Worm (Caenorhabditis elegans) whole organism, mixed stage, embryonic: ENCODE measurements around the gene F07C4.11.

Source experiments
- blmp-1 ChIP-seq: fragments of 150-350 bp; optimal IDR thresholded peaks from 2 replicates; lab custom pipeline; 2014; ENCODE audit warnings: missing biosample characterization, missing genetic modification characterization
- elt-3 ChIP-seq: fragments of 150-350 bp; optimal IDR thresholded peaks from 2 replicates; lab custom pipeline; 2014; ENCODE audit warnings: missing biosample characterization, missing genetic modification characterization
- lin-13 ChIP-seq: fragments of 150-350 bp; optimal IDR thresholded peaks from 2 replicates; lab custom pipeline; 2014; ENCODE audit warnings: missing biosample characterization, missing genetic modification characterization
- mab-5 ChIP-seq: fragments of 150-350 bp; optimal IDR thresholded peaks from 2 replicates; lab custom pipeline; 2014; ENCODE audit warnings: missing biosample characterization, missing genetic modification characterization
- nhr-2 ChIP-seq: fragments of 150-350 bp; optimal IDR thresholded peaks from 2 replicates; lab custom pipeline; 2014; ENCODE audit warnings: missing biosample characterization, missing genetic modification characterization
- nhr-237 ChIP-seq: fragments of 150-350 bp; optimal IDR thresholded peaks from 2 replicates; lab custom pipeline; 2014; ENCODE audit warnings: missing biosample characterization, missing genetic modification characterization
- nhr-28 ChIP-seq: fragments of 150-350 bp; optimal IDR thresholded peaks from 2 replicates; lab custom pipeline; 2014; ENCODE audit warnings: missing biosample characterization, missing genetic modification characterization
- nhr-76 ChIP-seq: sonication (generic microtip); optimal IDR thresholded peaks from 2 replicates; lab custom pipeline; 2017; ENCODE audit warnings: missing biosample characterization, missing genetic modification characterization
- sem-2 ChIP-seq: fragments of 200-800 bp; sonication (Bioruptor generic); optimal IDR thresholded peaks from 2 replicates; lab custom pipeline; 2018; ENCODE audit warnings: mild to moderate bottlenecking, missing genetic modification characterization, missing compliant biosample characterization
- snpc-4 ChIP-seq: fragments of 150-350 bp; optimal IDR thresholded peaks from 2 replicates; lab custom pipeline; 2014; ENCODE audit warnings: missing biosample characterization, missing genetic modification characterization
- sptf-1 ChIP-seq: sonication (generic microtip); optimal IDR thresholded peaks from 2 replicates; lab custom pipeline; 2017; ENCODE audit warnings: mild to moderate bottlenecking, missing genetic modification characterization, moderate library complexity, missing compliant biosample characterization
- unc-39 ChIP-seq: fragments of 150-350 bp; optimal IDR thresholded peaks from 2 replicates; lab custom pipeline; 2014; ENCODE audit warnings: missing biosample characterization, missing genetic modification characterization
- unc-62 ChIP-seq: fragments of 150-350 bp; optimal IDR thresholded peaks from 2 replicates; lab custom pipeline; 2014; ENCODE audit warnings: missing biosample characterization, missing genetic modification reagents, missing genetic modification characterization
- ztf-11 ChIP-seq: fragments of 150-350 bp; optimal IDR thresholded peaks from 2 replicates; lab custom pipeline; 2014; ENCODE audit warnings: missing biosample characterization, missing genetic modification characterization

ce11 chrV:7647147-7647546 lies 3.8 kb upstream of the F07C4.11 start:
- TF ChIP-seq sptf-1 (tag; lab: Kevin White, UChicago) (no peak), elt-3 (no peak), blmp-1 (tag; lab: Kevin White, UChicago) (no peak), unc-62 (GFP tag; lab: Kevin White, UChicago) (no peak), nhr-2 (tag; lab: Kevin White, UChicago) (no peak), lin-13 (tag; lab: Kevin White, UChicago) (no peak), nhr-28 (tag; lab: Kevin White, UChicago) (no peak), mab-5 (tag; lab: Kevin White, UChicago) (no peak), sem-2 (GFP tag; lab: Kevin White, UChicago) (no peak), unc-39 (tag; lab: Kevin White, UChicago) (no peak), snpc-4 (tag; lab: Kevin White, UChicago) (no peak), ztf-11 (tag; lab: Kevin White, UChicago) (no peak), nhr-76 (tag; lab: Kevin White, UChicago) (no peak), nhr-237 (tag; lab: Kevin White, UChicago) (no peak)
